Worm (Caenorhabditis elegans) whole organism, L1 larva: ENCODE results near the gene dpr-1.

Experiments used
- C04F5.9 ChIP-seq: sonication (generic microtip); optimal IDR thresholded peaks from 2 replicates; lab custom pipeline; 2016; ENCODE audit warnings: missing genetic modification characterization, missing compliant biosample characterization
- Y116A8C.19 ChIP-seq: sonication (generic microtip); optimal IDR thresholded peaks from 2 replicates; lab custom pipeline; 2016; ENCODE audit warnings: missing compliant biosample characterization, missing genetic modification characterization, borderline replicate concordance
- aha-1 ChIP-seq: fragments of 150-350 bp; optimal IDR thresholded peaks from 2 replicates; lab custom pipeline; 2014; ENCODE audit warnings: missing biosample characterization, missing genetic modification characterization
- aly-2 ChIP-seq: fragments of 150-350 bp; optimal IDR thresholded peaks from 2 replicates; lab custom pipeline; 2014; ENCODE audit warnings: missing biosample characterization, missing genetic modification characterization
- ama-1 ChIP-seq: fragments of 150-350 bp; optimal IDR thresholded peaks from 2 replicates; lab custom pipeline; 2014
- blmp-1 ChIP-seq: fragments of 150-350 bp; optimal IDR thresholded peaks from 2 replicates; lab custom pipeline; 2014; ENCODE audit warnings: missing biosample characterization, missing genetic modification characterization
- ceh-63 ChIP-seq: fragments of 200-800 bp; sonication (Bioruptor generic); optimal IDR thresholded peaks from 2 replicates; lab custom pipeline; 2018; ENCODE audit warnings: mild to moderate bottlenecking, missing genetic modification characterization, missing compliant biosample characterization
- ceh-82 ChIP-seq, 3 experiments: fragments of 150-350 bp in 1 of 3; sonication (generic microtip) in 2 of 3; optimal IDR thresholded peaks; 2 replicates each; lab custom pipeline; 2014 to 2017; ENCODE audit warnings: missing biosample characterization in 3 of 3, missing genetic modification characterization in 3 of 3
- ceh-88 ChIP-seq: fragments of 200-800 bp; sonication (Bioruptor generic); IDR thresholded peaks from 2 replicates; pipeline ENCODE4 v1.3.6; 2022; ENCODE audit warnings: missing genetic modification characterization, missing compliant biosample characterization
- ceh-90 ChIP-seq: sonication (generic microtip); optimal IDR thresholded peaks from 2 replicates; lab custom pipeline; 2016; ENCODE audit warnings: missing genetic modification characterization, missing compliant biosample characterization
- efl-1 ChIP-seq, 4 experiments: fragments of 150-350 bp; optimal IDR thresholded peaks in 3 of 4; peaks in 1 of 4; 1 replicate in 1 of 4; 2 replicates in 3 of 4; lab custom pipeline; 2014; ENCODE audit warnings: missing biosample characterization in 2 of 4, missing genetic modification characterization in 2 of 4, missing genetic modification reagents in 2 of 4
- egl-27 ChIP-seq, 2 experiments: fragments of 150-350 bp in 1 of 2; sonication (generic microtip); optimal IDR thresholded peaks; 3 replicates each; lab custom pipeline; 2017 to 2018; ENCODE audit warnings: missing biosample characterization in 2 of 2, missing genetic modification characterization in 2 of 2, missing genetic modification reagents in 2 of 2
- elt-2 ChIP-seq: sonication (generic microtip); optimal IDR thresholded peaks from 2 replicates; lab custom pipeline; 2016; ENCODE audit warnings: missing genetic modification characterization, mild to moderate bottlenecking, inconsistent platforms, missing compliant biosample characterization, missing genetic modification reagents
- ets-5 ChIP-seq: fragments of 200-800 bp; sonication (Bioruptor generic); IDR thresholded peaks from 2 replicates; pipeline ENCODE4 v1.3.6; 2022; ENCODE audit warnings: missing genetic modification characterization, missing compliant biosample characterization
- fkh-8 ChIP-seq: sonication (generic microtip); optimal IDR thresholded peaks from 2 replicates; lab custom pipeline; 2016; ENCODE audit warnings: mild to moderate bottlenecking, missing genetic modification characterization, missing compliant biosample characterization
- fos-1 ChIP-seq: fragments of 150-350 bp; optimal IDR thresholded peaks from 2 replicates; lab custom pipeline; 2014; ENCODE audit warnings: missing biosample characterization, missing genetic modification characterization
- grh-1 ChIP-seq: fragments of 200-800 bp; sonication (Bioruptor generic); IDR thresholded peaks from 2 replicates; pipeline ENCODE4 v1.3.6; 2022; ENCODE audit warnings: missing genetic modification reagents, missing genetic modification characterization, missing compliant biosample characterization
- hpl-2 ChIP-seq: fragments of 150-350 bp; optimal IDR thresholded peaks from 2 replicates; lab custom pipeline; 2014; ENCODE audit warnings: missing biosample characterization, missing genetic modification reagents, missing genetic modification characterization
- irx-1 ChIP-seq: sonication (generic microtip); optimal IDR thresholded peaks from 2 replicates; lab custom pipeline; 2016; ENCODE audit warnings: missing genetic modification characterization, missing compliant biosample characterization
- jun-1 ChIP-seq: fragments of 150-350 bp; optimal IDR thresholded peaks from 2 replicates; lab custom pipeline; 2014; ENCODE audit warnings: missing biosample characterization, missing genetic modification reagents, missing genetic modification characterization
- lin-15B ChIP-seq: fragments of 150-350 bp; sonication (generic microtip); optimal IDR thresholded peaks from 3 replicates; lab custom pipeline; 2014; ENCODE audit warnings: missing biosample characterization, missing genetic modification characterization
- lin-39 ChIP-seq: fragments of 150-350 bp; optimal IDR thresholded peaks from 2 replicates; lab custom pipeline; 2014; ENCODE audit warnings: missing biosample characterization, missing genetic modification reagents, missing genetic modification characterization
- mab-9 ChIP-seq: fragments of 200-800 bp; sonication (Bioruptor generic); IDR thresholded peaks from 2 replicates; pipeline ENCODE4 v1.3.6; 2022; ENCODE audit warnings: missing genetic modification reagents, missing genetic modification characterization, missing compliant biosample characterization
- mep-1 ChIP-seq: fragments of 150-350 bp; optimal IDR thresholded peaks from 2 replicates; lab custom pipeline; 2014; ENCODE audit warnings: missing biosample characterization, missing genetic modification characterization
- nhr-11 ChIP-seq: fragments of 150-350 bp; optimal IDR thresholded peaks from 2 replicates; lab custom pipeline; 2014; ENCODE audit warnings: missing biosample characterization, missing genetic modification characterization
- nhr-12 ChIP-seq: sonication (generic microtip); optimal IDR thresholded peaks from 2 replicates; lab custom pipeline; 2017; ENCODE audit warnings: missing biosample characterization, missing genetic modification characterization
- nhr-237 ChIP-seq: fragments of 150-350 bp; optimal IDR thresholded peaks from 2 replicates; lab custom pipeline; 2014; ENCODE audit warnings: missing biosample characterization, missing genetic modification characterization
- nhr-71 ChIP-seq: sonication (generic microtip); optimal IDR thresholded peaks from 2 replicates; lab custom pipeline; 2016; ENCODE audit warnings: mild to moderate bottlenecking, missing genetic modification characterization, moderate library complexity, missing compliant biosample characterization
- nhr-76 ChIP-seq: sonication (generic microtip); optimal IDR thresholded peaks from 2 replicates; lab custom pipeline; 2017; ENCODE audit warnings: missing biosample characterization, missing genetic modification characterization
- nhr-84 ChIP-seq: sonication (generic microtip); optimal IDR thresholded peaks from 2 replicates; lab custom pipeline; 2017; ENCODE audit warnings: missing biosample characterization, missing genetic modification characterization
- nhr-90 ChIP-seq: sonication (generic microtip); optimal IDR thresholded peaks from 2 replicates; lab custom pipeline; 2016; ENCODE audit warnings: mild to moderate bottlenecking, missing genetic modification characterization, missing compliant biosample characterization; ENCODE audit not compliant: poor library complexity
- pax-3 ChIP-seq: fragments of 200-800 bp; sonication (Bioruptor generic); optimal IDR thresholded peaks from 2 replicates; lab custom pipeline; 2018; ENCODE audit warnings: mild to moderate bottlenecking, missing genetic modification characterization, moderate library complexity, missing compliant biosample characterization
- rnt-1 ChIP-seq: sonication (generic microtip); optimal IDR thresholded peaks from 2 replicates; lab custom pipeline; 2016; ENCODE audit warnings: mild to moderate bottlenecking, missing genetic modification characterization, moderate library complexity, missing compliant biosample characterization
- skn-1 ChIP-seq: fragments of 150-350 bp; optimal IDR thresholded peaks from 2 replicates; lab custom pipeline; 2014; ENCODE audit warnings: missing biosample characterization, missing genetic modification characterization
- snu-23 ChIP-seq: sonication (generic microtip); optimal IDR thresholded peaks from 2 replicates; lab custom pipeline; 2016; ENCODE audit warnings: missing genetic modification characterization, missing compliant biosample characterization
- sptf-1 ChIP-seq: fragments of 150-350 bp; optimal IDR thresholded peaks from 2 replicates; lab custom pipeline; 2014; ENCODE audit warnings: missing biosample characterization, missing genetic modification characterization
- sup-37 ChIP-seq: fragments of 200-800 bp; sonication (Bioruptor generic); optimal IDR thresholded peaks from 2 replicates; lab custom pipeline; 2018; ENCODE audit warnings: mild to moderate bottlenecking, missing genetic modification characterization, missing compliant biosample characterization
- swsn-7 ChIP-seq: sonication (generic microtip); optimal IDR thresholded peaks from 2 replicates; lab custom pipeline; 2016; ENCODE audit warnings: missing genetic modification characterization, missing compliant biosample characterization
- tlp-1 ChIP-seq: fragments of 150-350 bp; optimal IDR thresholded peaks from 2 replicates; lab custom pipeline; 2014; ENCODE audit warnings: missing biosample characterization, missing genetic modification characterization
- unc-130 ChIP-seq: fragments of 150-350 bp; optimal IDR thresholded peaks from 2 replicates; lab custom pipeline; 2017; ENCODE audit warnings: missing biosample characterization, missing genetic modification characterization, inconsistent platforms
- unc-30 ChIP-seq: sonication (generic microtip); optimal IDR thresholded peaks from 2 replicates; lab custom pipeline; 2017; ENCODE audit warnings: missing biosample characterization, missing genetic modification characterization
- unc-98 ChIP-seq: fragments of 200-800 bp; sonication (Bioruptor generic); IDR thresholded peaks from 2 replicates; pipeline ENCODE4 v1.3.6; 2022; ENCODE audit warnings: missing genetic modification characterization, missing compliant biosample characterization
- zip-4 ChIP-seq: fragments of 200-800 bp; sonication (Bioruptor generic); optimal IDR thresholded peaks from 2 replicates; lab custom pipeline; 2018; ENCODE audit warnings: mild to moderate bottlenecking, missing genetic modification characterization, moderate library complexity, missing compliant biosample characterization
- ztf-11 ChIP-seq, 2 experiments: sonication (generic microtip); optimal IDR thresholded peaks; 2 replicates each; lab custom pipeline; 2016 to 2017; ENCODE audit warnings: missing genetic modification characterization in 2 of 2, missing biosample characterization in 1 of 2, missing compliant biosample characterization in 1 of 2
- ztf-4 ChIP-seq: fragments of 150-350 bp; optimal IDR thresholded peaks from 2 replicates; lab custom pipeline; 2014; ENCODE audit warnings: missing biosample characterization, missing genetic modification characterization

Gene dpr-1

DNA sequence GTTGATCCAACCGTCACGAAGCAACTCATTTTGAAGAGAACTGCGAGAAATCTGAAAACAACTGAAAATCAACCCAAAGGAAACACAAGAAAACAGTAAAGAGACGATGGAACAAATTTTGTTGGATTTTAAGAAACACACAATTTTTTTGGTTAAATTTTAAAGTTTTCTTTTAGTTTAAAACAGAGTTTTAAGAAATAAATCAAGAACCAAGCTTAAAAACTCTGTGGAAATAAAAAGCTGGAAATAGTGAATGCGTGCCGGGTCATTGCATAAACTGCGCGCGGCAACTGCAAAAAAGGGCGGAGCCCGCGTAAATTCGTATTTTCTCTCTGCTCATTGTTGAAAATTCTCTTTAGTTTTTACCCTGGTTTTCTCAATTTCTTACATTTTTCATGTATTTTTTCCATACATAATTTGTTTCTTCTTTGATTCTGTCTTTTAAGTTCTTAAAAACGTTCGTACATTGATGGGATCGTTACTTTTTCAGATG is 20.0 kb upstream of the dpr-1 start, which contains the start of the genes algn-13 and R10D12.13 (continued):
- TF ChIP-seq unc-130 (tag; lab: Kevin White, UChicago) (peak; percentile 75), nhr-12 (tag; lab: Kevin White, UChicago) (no peak), irx-1 (tag; lab: Kevin White, UChicago) (peak; percentile 8), aly-2 (no peak), nhr-84 (tag; lab: Kevin White, UChicago) (no peak), jun-1 (tag; lab: Kevin White, UChicago) (no peak), nhr-237 (no peak), elt-2 (tag; lab: Kevin White, UChicago) (peak; percentile 53), aha-1 (tag; lab: Kevin White, UChicago) (no peak), zip-4 (GFP tag; lab: Kevin White, UChicago) (peak; percentile 6), nhr-71 (tag; lab: Kevin White, UChicago) (peak; percentile 63), pax-3 (tag; lab: Kevin White, UChicago) (no peak), mab-9 (GFP tag; lab: Robert Waterston, UW) (no peak), Y116A8C.19 (tag; lab: Kevin White, UChicago) (no peak), nhr-76 (tag; lab: Kevin White, UChicago) (peak; percentile 34), grh-1 (GFP tag; lab: Robert Waterston, UW) (0 out of 2 replicates have a peak, but pooled peaks have one; percentile 26), ztf-4 (tag; lab: Kevin White, UChicago) (no peak), unc-30 (no peak), ets-5 (GFP tag; lab: Robert Waterston, UW) (no peak), ama-1 (lab: Kevin White, UChicago) (no peak), rnt-1 (tag; lab: Kevin White, UChicago) (peak; percentile 82), unc-98 (no peak), skn-1 (peak; percentile 59), fos-1 (tag; lab: Kevin White, UChicago) (no peak), mep-1 (tag; lab: Kevin White, UChicago) (no peak), ceh-63 (GFP tag; lab: Kevin White, UChicago) (no peak), snu-23 (GFP tag; lab: Kevin White, UChicago) (peak; percentile 67), nhr-11 (tag; lab: Kevin White, UChicago) (peak; percentile 30), nhr-90 (peak; percentile 65), ztf-11 (tag; optimal IDR thresholded peaks at IDR 0.05; lab: Kevin White, UChicago) (peak; percentile 27 to 34), tlp-1 (tag; lab: Kevin White, UChicago) (no peak), efl-1 (optimal IDR thresholded peaks at IDR 0.05; lab: Kevin White, UChicago) (peak; percentile 63 to 71), efl-1 (GFP tag; optimal IDR thresholded peaks at IDR 0.05 in 1 of 2; lab: Kevin White, UChicago) (peak; percentile 62 to 96), hpl-2 (no peak), fkh-8 (tag; lab: Kevin White, UChicago) (peak; percentile 5), sptf-1 (tag; lab: Kevin White, UChicago) (no peak), ceh-82 (tag; optimal IDR thresholded peaks at IDR 0.05; lab: Kevin White, UChicago) (peak; percentile 51 to 54 (median 52)), ceh-88 (GFP tag; lab: Robert Waterston, UW) (no peak), blmp-1 (peak; percentile 49), egl-27 (tag; optimal IDR thresholded peaks at IDR 0.05; lab: Kevin White, UChicago) (no peak)

DNA sequence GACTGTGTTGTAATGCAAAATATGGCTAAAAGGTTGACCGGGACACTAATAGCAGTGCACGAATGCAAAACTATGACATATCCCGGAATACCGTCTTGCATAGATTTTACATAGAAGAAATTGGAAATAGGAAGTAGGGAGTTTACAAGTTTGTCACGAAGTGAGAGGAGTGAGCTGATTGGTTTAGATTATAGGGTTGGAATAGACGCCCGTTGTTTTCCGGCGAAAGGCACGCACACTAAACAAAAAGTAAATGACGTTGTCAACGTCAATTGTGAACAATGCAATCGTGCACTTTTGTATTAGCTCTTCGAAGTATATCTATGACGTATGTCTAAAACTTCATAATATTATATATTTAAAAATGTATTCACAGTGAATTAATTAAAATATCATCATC is 18.9 kb upstream of the dpr-1 start, which contains the start of gene srh-24:
Gene srh-24, minus strand, starts transcription at position 101 of the 400 bp plus-strand sequence.
- TF ChIP-seq ceh-90 (no peak), lin-15B (tag; lab: Kevin White, UChicago) (no peak), swsn-7 (tag; lab: Kevin White, UChicago) (no peak), blmp-1 (no peak), nhr-12 (tag; lab: Kevin White, UChicago) (no peak), lin-39 (no peak), unc-30 (no peak), C04F5.9 (tag; lab: Kevin White, UChicago) (no peak), sup-37 (GFP tag; lab: Kevin White, UChicago) (no peak), fos-1 (tag; lab: Kevin White, UChicago) (no peak)
